Worm (Caenorhabditis elegans) whole organism, L3 larva: ENCODE measurements around the gene F32A11.1.

Experiments used
- aly-2 ChIP-seq: fragments of 150-350 bp; optimal IDR thresholded peaks from 2 replicates; lab custom pipeline; 2014; ENCODE audit warnings: missing biosample characterization, missing genetic modification characterization
- fkh-10 ChIP-seq: sonication (generic microtip); optimal IDR thresholded peaks from 2 replicates; lab custom pipeline; 2017; ENCODE audit warnings: missing biosample characterization, missing genetic modification reagents, missing genetic modification characterization
- sea-2 ChIP-seq: fragments of 150-350 bp; sonication (generic microtip); optimal IDR thresholded peaks from 4 replicates; lab custom pipeline; 2014; ENCODE audit warnings: missing biosample characterization, missing genetic modification reagents, missing genetic modification characterization
- snpc-4 ChIP-seq: fragments of 150-350 bp; optimal IDR thresholded peaks from 2 replicates; lab custom pipeline; 2014; ENCODE audit warnings: missing biosample characterization, missing genetic modification characterization
- zag-1 ChIP-seq: fragments of 150-350 bp; optimal IDR thresholded peaks from 2 replicates; lab custom pipeline; 2014; ENCODE audit warnings: missing biosample characterization, missing genetic modification characterization

DNA sequence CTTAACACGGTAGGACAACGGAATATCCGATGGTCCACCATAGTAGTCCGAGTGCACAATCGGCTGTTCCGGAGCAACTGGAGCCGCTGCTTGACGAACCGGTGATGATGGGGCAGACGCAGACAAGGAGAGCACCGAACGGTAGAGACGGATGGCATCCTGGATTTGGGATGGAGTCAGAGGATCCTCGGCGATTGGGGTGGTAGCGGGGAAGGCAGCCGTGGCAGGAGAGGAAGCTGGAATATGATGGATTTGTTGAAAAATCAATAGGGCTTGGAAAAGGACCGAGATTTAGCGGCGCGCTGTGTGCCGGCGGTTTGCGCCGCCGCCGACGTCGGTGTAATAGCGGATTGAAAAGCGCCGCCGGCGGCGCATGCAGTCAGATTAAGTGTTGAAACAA is 4.7 kb upstream of the F32A11.1 start:
- TF ChIP-seq zag-1 (tag; lab: Kevin White, UChicago) (no peak), sea-2 (GFP tag; lab: Kevin White, UChicago) (no peak), snpc-4 (no peak), fkh-10 (GFP tag; lab: Kevin White, UChicago) (no peak), aly-2 (tag; lab: Kevin White, UChicago) (no peak)
